Fruit fly (Drosophila melanogaster) whole organism, embryonic: ENCODE measurements around the gene NijC.

Experiments
- Bgb ChIP-seq: fragments of 200-800 bp; sonication (Bioruptor generic); IDR thresholded peaks from 2 replicates; pipeline ENCODE4 v1.3.6; 2022; ENCODE audit warnings: missing biosample characterization, missing genetic modification characterization; ENCODE audit not compliant: partially characterized antibody
- CG10274 ChIP-seq: fragments of 200-800 bp; sonication (Bioruptor generic); optimal IDR thresholded peaks from 3 replicates; lab custom pipeline; 2017; ENCODE audit warnings: missing biosample characterization, mild to moderate bottlenecking, missing genetic modification characterization
- CG10366 ChIP-seq: fragments of 200-800 bp; sonication (Bioruptor generic); IDR thresholded peaks from 2 replicates; pipeline ENCODE4 v1.3.6; 2022; ENCODE audit warnings: missing biosample characterization, missing genetic modification characterization
- CG13287 ChIP-seq: fragments of 200-800 bp; sonication (Bioruptor generic); IDR thresholded peaks from 2 replicates; pipeline ENCODE4 v1.3.6; 2022; ENCODE audit warnings: missing biosample characterization, missing genetic modification characterization; ENCODE audit not compliant: partially characterized antibody
- CG13894 ChIP-seq: fragments of 200-800 bp; sonication (Bioruptor generic); optimal IDR thresholded peaks from 3 replicates; lab custom pipeline; 2018; ENCODE audit warnings: missing biosample characterization, mild to moderate bottlenecking, missing genetic modification characterization, moderate library complexity
- CG14667 ChIP-seq: fragments of 200-800 bp; sonication (Bioruptor generic); IDR thresholded peaks from 2 replicates; pipeline ENCODE4 v1.3.6; 2022; ENCODE audit warnings: missing biosample characterization, missing genetic modification characterization
- CG14860 ChIP-seq: fragments of 200-800 bp; sonication (Bioruptor generic); IDR thresholded peaks from 3 replicates; pipeline ENCODE4 v1.3.6; 2022; ENCODE audit warnings: missing biosample characterization, missing genetic modification characterization; ENCODE audit not compliant: partially characterized antibody
- CG2199 ChIP-seq: fragments of 200-800 bp; sonication (Bioruptor generic); IDR thresholded peaks from 3 replicates; pipeline ENCODE4 v1.3.6; 2022; ENCODE audit warnings: missing biosample characterization, missing genetic modification characterization
- CG3281 ChIP-seq: fragments of 200-800 bp; sonication (Bioruptor generic); optimal IDR thresholded peaks from 3 replicates; lab custom pipeline; 2017; ENCODE audit warnings: missing biosample characterization, mild to moderate bottlenecking, missing genetic modification characterization
- CG4360 ChIP-seq: fragments of 200-800 bp; sonication (Bioruptor generic); IDR thresholded peaks from 2 replicates; pipeline ENCODE4 v1.3.6; 2022; ENCODE audit warnings: missing biosample characterization, missing genetic modification characterization
- CG4424 ChIP-seq: fragments of 200-800 bp; sonication (Bioruptor generic); optimal IDR thresholded peaks from 3 replicates; lab custom pipeline; 2016; ENCODE audit warnings: missing biosample characterization, missing genetic modification characterization
- CG6813 ChIP-seq: fragments of 200-800 bp; sonication (Bioruptor generic); optimal IDR thresholded peaks from 2 replicates; lab custom pipeline; 2017; ENCODE audit warnings: missing biosample characterization, missing genetic modification characterization, mild to moderate bottlenecking, moderate library complexity, missing genetic modification reagents
- CG7839 ChIP-seq: fragments of 200-800 bp; sonication (Bioruptor generic); optimal IDR thresholded peaks from 3 replicates; lab custom pipeline; 2018; ENCODE audit warnings: missing biosample characterization, mild to moderate bottlenecking, missing genetic modification characterization, moderate library complexity
- CG8290 ChIP-seq, 3 experiments: fragments of 200-800 bp; sonication (Bioruptor generic); optimal IDR thresholded peaks; 2 replicates each; lab custom pipeline; 2016 to 2019; ENCODE audit warnings: missing biosample characterization in 3 of 3, missing genetic modification characterization in 3 of 3, mild to moderate bottlenecking in 2 of 3, moderate library complexity in 1 of 3
- CoRest ChIP-seq: fragments of 200-800 bp; sonication (Bioruptor generic); optimal IDR thresholded peaks from 3 replicates; lab custom pipeline; 2018; ENCODE audit warnings: missing biosample characterization, mild to moderate bottlenecking, missing genetic modification characterization, moderate library complexity
- Dp ChIP-seq: fragments of 200-800 bp; sonication (Bioruptor generic); optimal IDR thresholded peaks from 2 replicates; lab custom pipeline; 2018; ENCODE audit warnings: missing biosample characterization, mild to moderate bottlenecking, missing genetic modification characterization, moderate library complexity
- Dref ChIP-seq: fragments of 200-800 bp; sonication (Bioruptor generic); IDR thresholded peaks from 2 replicates; pipeline ENCODE4 v1.3.6; 2022; ENCODE audit warnings: missing biosample characterization, missing genetic modification characterization
- Ets97D ChIP-seq: fragments of 200-800 bp; sonication (Bioruptor generic); optimal IDR thresholded peaks from 3 replicates; lab custom pipeline; 2016; ENCODE audit warnings: missing biosample characterization, missing genetic modification characterization
- Gug ChIP-seq: fragments of 200-800 bp; sonication (Bioruptor generic); IDR thresholded peaks from 4 replicates; pipeline ENCODE4 v1.3.6; 2022; ENCODE audit warnings: missing biosample characterization, missing genetic modification characterization
- HLHmδ ChIP-seq: fragments of 200-800 bp; sonication (Bioruptor generic); optimal IDR thresholded peaks from 2 replicates; lab custom pipeline; 2018; ENCODE audit warnings: missing biosample characterization, mild to moderate bottlenecking, missing genetic modification characterization, moderate library complexity
- Hmr ChIP-seq: fragments of 200-800 bp; sonication (Bioruptor generic); optimal IDR thresholded peaks from 3 replicates; lab custom pipeline; 2017; ENCODE audit warnings: mild to moderate bottlenecking, missing biosample characterization, missing genetic modification reagents, missing genetic modification characterization
- Hr51 ChIP-seq, 2 experiments: fragments of 200-800 bp; sonication (Bioruptor generic); optimal IDR thresholded peaks; 2 replicates in 1 of 2; 3 replicates in 1 of 2; lab custom pipeline; 2016 to 2018; ENCODE audit warnings: missing biosample characterization in 2 of 2, missing genetic modification characterization in 2 of 2, mild to moderate bottlenecking in 1 of 2, moderate library complexity in 1 of 2
- Hsf ChIP-seq: fragments of 200-800 bp; sonication (Bioruptor generic); optimal IDR thresholded peaks from 3 replicates; lab custom pipeline; 2016; ENCODE audit warnings: missing biosample characterization, missing genetic modification characterization
- Lim3 ChIP-seq: fragments of 200-800 bp; sonication (Bioruptor generic); IDR thresholded peaks from 2 replicates; pipeline ENCODE4 v1.3.6; 2022; ENCODE audit warnings: missing biosample characterization, missing genetic modification characterization
- MBD-R2 ChIP-seq: fragments of 200-800 bp; sonication (Bioruptor generic); IDR thresholded peaks from 2 replicates; pipeline ENCODE4 v1.3.6; 2022; ENCODE audit warnings: missing biosample characterization, missing genetic modification characterization
- Ptx1 ChIP-seq: fragments of 200-800 bp; sonication (Bioruptor generic); IDR thresholded peaks from 2 replicates; pipeline ENCODE4 v1.3.6; 2022; ENCODE audit warnings: missing biosample characterization, missing genetic modification characterization
- Rx ChIP-seq: fragments of 200-800 bp; sonication (Bioruptor generic); IDR thresholded peaks from 2 replicates; pipeline ENCODE4 v1.3.6; 2022; ENCODE audit warnings: missing biosample characterization, missing genetic modification characterization
- Scr ChIP-seq: fragments of 200-800 bp; sonication (Bioruptor generic); IDR thresholded peaks from 2 replicates; pipeline ENCODE4 v1.3.6; 2022; ENCODE audit warnings: missing biosample characterization, missing genetic modification characterization; ENCODE audit not compliant: partially characterized antibody
- Six4 ChIP-seq: fragments of 200-800 bp; sonication (Bioruptor generic); optimal IDR thresholded peaks from 2 replicates; lab custom pipeline; 2016; ENCODE audit warnings: missing biosample characterization, missing genetic modification characterization
- Sox102F ChIP-seq: fragments of 200-800 bp; sonication (Bioruptor generic); optimal IDR thresholded peaks from 2 replicates; lab custom pipeline; 2018; ENCODE audit warnings: missing biosample characterization, mild to moderate bottlenecking, missing genetic modification characterization, moderate library complexity
- TFAM ChIP-seq: fragments of 200-800 bp; sonication (Bioruptor generic); optimal IDR thresholded peaks from 2 replicates; lab custom pipeline; 2017; ENCODE audit warnings: missing biosample characterization, missing genetic modification characterization, inconsistent platforms
- ara ChIP-seq: fragments of 200-800 bp; sonication (Bioruptor generic); IDR thresholded peaks from 2 replicates; pipeline ENCODE4 v1.3.6; 2022; ENCODE audit warnings: missing biosample characterization, missing genetic modification characterization
- az2 ChIP-seq: fragments of 200-800 bp; sonication (Bioruptor generic); optimal IDR thresholded peaks from 3 replicates; lab custom pipeline; 2016; ENCODE audit warnings: missing biosample characterization, missing genetic modification characterization
- crp ChIP-seq, 2 experiments: fragments of 200-800 bp; sonication (Bioruptor generic); optimal IDR thresholded peaks; 2 replicates in 1 of 2; 3 replicates in 1 of 2; lab custom pipeline; 2017; ENCODE audit warnings: missing biosample characterization in 2 of 2, missing genetic modification characterization in 2 of 2, mild to moderate bottlenecking in 1 of 2, moderate library complexity in 1 of 2
- dati ChIP-seq: fragments of 200-800 bp; sonication (Bioruptor generic); IDR thresholded peaks from 2 replicates; pipeline ENCODE4 v1.3.6; 2022; ENCODE audit warnings: missing biosample characterization, missing genetic modification characterization
- fu2 ChIP-seq: fragments of 200-800 bp; sonication (Bioruptor generic); optimal IDR thresholded peaks from 2 replicates; lab custom pipeline; 2016; ENCODE audit warnings: missing biosample characterization, missing genetic modification characterization
- grn ChIP-seq: fragments of 200-800 bp; sonication (Bioruptor generic); optimal IDR thresholded peaks from 3 replicates; lab custom pipeline; 2017; ENCODE audit warnings: missing biosample characterization, missing genetic modification characterization
- ham ChIP-seq: fragments of 200-800 bp; sonication (Bioruptor generic); IDR thresholded peaks from 2 replicates; pipeline ENCODE4 v1.3.6; 2022; ENCODE audit warnings: missing biosample characterization, missing genetic modification characterization
- her ChIP-seq: fragments of 200-800 bp; sonication (Bioruptor generic); optimal IDR thresholded peaks from 2 replicates; lab custom pipeline; 2016; ENCODE audit warnings: missing biosample characterization, missing genetic modification characterization
- hth ChIP-seq: fragments of >200 bp; optimal IDR thresholded peaks from 2 replicates; lab custom pipeline; 2017; ENCODE audit warnings: inconsistent platforms
- jing ChIP-seq: fragments of 200-800 bp; sonication (Bioruptor generic); optimal IDR thresholded peaks from 2 replicates; lab custom pipeline; 2018; ENCODE audit warnings: missing biosample characterization, mild to moderate bottlenecking, missing genetic modification characterization
- kay ChIP-seq: fragments of 200-800 bp; sonication (Bioruptor generic); optimal IDR thresholded peaks from 2 replicates; lab custom pipeline; 2016; ENCODE audit warnings: missing biosample characterization, missing genetic modification characterization
- pho ChIP-seq: fragments of 200-800 bp; sonication (Bioruptor generic); optimal IDR thresholded peaks from 2 replicates; lab custom pipeline; 2016; ENCODE audit warnings: missing biosample characterization, missing genetic modification characterization
- pnt ChIP-seq: fragments of 200-800 bp; sonication (Bioruptor generic); optimal IDR thresholded peaks from 3 replicates; lab custom pipeline; 2016; ENCODE audit warnings: missing biosample characterization, missing genetic modification characterization
- row ChIP-seq: fragments of 200-800 bp; sonication (Bioruptor generic); IDR thresholded peaks from 3 replicates; pipeline ENCODE4 v1.3.6; 2022; ENCODE audit warnings: missing biosample characterization, missing genetic modification characterization
- sens-2 ChIP-seq: fragments of 200-800 bp; sonication (Bioruptor generic); IDR thresholded peaks from 2 replicates; pipeline ENCODE4 v1.3.6; 2022; ENCODE audit warnings: missing biosample characterization, missing genetic modification characterization
- trem ChIP-seq: fragments of 200-800 bp; optimal IDR thresholded peaks from 3 replicates; lab custom pipeline; 2019; ENCODE audit warnings: missing biosample characterization, mild to moderate bottlenecking, missing genetic modification characterization, moderate library complexity
- tx ChIP-seq: fragments of 200-800 bp; sonication (Bioruptor generic); optimal IDR thresholded peaks from 2 replicates; lab custom pipeline; 2016; ENCODE audit warnings: missing biosample characterization, missing genetic modification characterization
- vnd ChIP-seq: fragments of 200-800 bp; sonication (Bioruptor generic); IDR thresholded peaks from 3 replicates; pipeline ENCODE4 v1.3.6; 2022; ENCODE audit warnings: missing biosample characterization, missing genetic modification characterization; ENCODE audit not compliant: partially characterized antibody
- z ChIP-seq: fragments of 200-800 bp; sonication (Bioruptor generic); IDR thresholded peaks from 3 replicates; pipeline ENCODE4 v1.3.6; 2022; ENCODE audit warnings: missing biosample characterization, missing genetic modification characterization

Gene NijC

dm6 chr3R:12719627-12720343, 24.9 kb downstream of the NijC start (continued):
- TF ChIP-seq Dref (no peak), hth (lab: Kevin White, UChicago) (no peak), ara (GFP tag; lab: Robert Waterston, UW) (no peak), her (GFP tag; lab: Kevin White, UChicago) (no peak), CG7839 (peak; percentile 67), CG10274 (GFP tag; lab: Kevin White, UChicago) (no peak), CG3281 (GFP tag; lab: Kevin White, UChicago) (peak; percentile 71), kay (GFP tag; lab: Kevin White, UChicago) (no peak), Hsf (no peak), Ptx1 (peak; percentile 13; the same call in 1 of the 2 replicates), row (GFP tag; lab: Robert Waterston, UW) (peak; percentile 76), MBD-R2 (GFP tag; lab: Robert Waterston, UW) (no peak), dati (GFP tag; lab: Robert Waterston, UW) (no peak), Hr51 (GFP tag; optimal IDR thresholded peaks at IDR 0.05; lab: Kevin White, UChicago) (peak in 1 of 2 experiments; percentile 67), CG4424 (GFP tag; lab: Kevin White, UChicago) (peak; percentile 14), crp (GFP tag; optimal IDR thresholded peaks at IDR 0.05; lab: Kevin White, UChicago) (no peak), grn (no peak), CG6813 (GFP tag; lab: Kevin White, UChicago) (peak; percentile 51), CG14860 (GFP tag; lab: Robert Waterston, UW) (no peak), Gug (GFP tag; lab: Robert Waterston, UW) (no peak), jing (no peak), CG14667 (GFP tag; lab: Robert Waterston, UW) (no peak), z (GFP tag; lab: Robert Waterston, UW) (no peak), CG10366 (GFP tag; lab: Robert Waterston, UW) (no peak), Lim3 (GFP tag; lab: Robert Waterston, UW) (no peak), CG4360 (GFP tag; lab: Robert Waterston, UW) (peak; percentile 81), vnd (no peak), TFAM (GFP tag; lab: Kevin White, UChicago) (no peak), Scr (GFP tag; lab: Robert Waterston, UW) (peak; percentile 27; the same call in 1 of the 2 replicates), Hmr (peak; percentile 41), CG2199 (no peak), Sox102F (GFP tag; lab: Kevin White, UChicago) (peak; percentile 43), ham (GFP tag; lab: Robert Waterston, UW) (no peak), CG13287 (GFP tag; lab: Robert Waterston, UW) (peak; percentile 25; the same call in 1 of the 2 replicates), pho (no peak), CG8290 (GFP tag; optimal IDR thresholded peaks at IDR 0.05; lab: Kevin White, UChicago) (no peak), CG8290 (tag; optimal IDR thresholded peaks at IDR 0.05; lab: Kevin White, UChicago) (peak in 1 of 2 experiments; percentile 33), fu2 (GFP tag; lab: Kevin White, UChicago) (no peak), trem (tag; lab: Kevin White, UChicago) (peak; percentile 17), Rx (GFP tag; lab: Robert Waterston, UW) (no peak), Six4 (GFP tag; lab: Kevin White, UChicago) (no peak), Ets97D (GFP tag; lab: Kevin White, UChicago) (no peak), pnt (GFP tag; lab: Kevin White, UChicago) (no peak), CG13894 (tag; lab: Kevin White, UChicago) (peak; percentile 94), tx (GFP tag; lab: Kevin White, UChicago) (no peak), HLHmδ (GFP tag; lab: Kevin White, UChicago) (no peak), sens-2 (GFP tag; lab: Robert Waterston, UW) (no peak), Dp (no peak), az2 (GFP tag; lab: Kevin White, UChicago) (no peak), Bgb (GFP tag; lab: Robert Waterston, UW) (no peak), CoRest (peak; percentile 23)
